Fruit fly (Drosophila melanogaster) whole organism, pupa: ENCODE measurements around the gene Ranbp21.
A peak's percentile ranks its signal among the peaks of the same experiment; 100 is the strongest.

Experiments used
- CG10348 ChIP-seq: fragments of 200-800 bp; sonication (Bioruptor generic); IDR thresholded peaks from 2 replicates; pipeline ENCODE4 v1.3.6; 2022; ENCODE audit warnings: missing biosample characterization, missing genetic modification characterization
- CG12605 ChIP-seq: fragments of 200-800 bp; sonication (Bioruptor generic); IDR thresholded peaks from 2 replicates; pipeline ENCODE4 v1.3.6; 2022; ENCODE audit warnings: missing biosample characterization, missing genetic modification characterization
- CG13204 ChIP-seq: fragments of 200-800 bp; sonication (Bioruptor generic); optimal IDR thresholded peaks from 2 replicates; lab custom pipeline; 2018; ENCODE audit warnings: missing biosample characterization, mild to moderate bottlenecking, missing genetic modification characterization, moderate library complexity
- CG14655 ChIP-seq: fragments of 200-800 bp; sonication (Bioruptor generic); optimal IDR thresholded peaks from 3 replicates; lab custom pipeline; 2017; ENCODE audit warnings: mild to moderate bottlenecking, missing biosample characterization, missing genetic modification reagents, missing genetic modification characterization
- CG15710 ChIP-seq: fragments of 200-800 bp; sonication (Bioruptor generic); optimal IDR thresholded peaks from 2 replicates; lab custom pipeline; 2018; ENCODE audit warnings: missing biosample characterization, mild to moderate bottlenecking, missing genetic modification characterization, moderate library complexity
- CG17806 ChIP-seq: fragments of 200-800 bp; sonication (Bioruptor generic); optimal IDR thresholded peaks from 2 replicates; lab custom pipeline; 2018; ENCODE audit warnings: missing biosample characterization, mild to moderate bottlenecking, missing genetic modification characterization, moderate library complexity
- CG32121 ChIP-seq: fragments of 200-800 bp; sonication (Bioruptor generic); IDR thresholded peaks from 2 replicates; pipeline ENCODE4 v1.3.6; 2022; ENCODE audit warnings: missing biosample characterization, missing genetic modification characterization
- CG34367 ChIP-seq: fragments of 200-800 bp; sonication (Bioruptor generic); optimal IDR thresholded peaks from 2 replicates; lab custom pipeline; 2018; ENCODE audit warnings: missing biosample characterization, mild to moderate bottlenecking, missing genetic modification characterization
- CG4496 ChIP-seq: fragments of 200-800 bp; sonication (Bioruptor generic); IDR thresholded peaks from 3 replicates; pipeline ENCODE4 v1.3.6; 2022; ENCODE audit warnings: missing biosample characterization, missing genetic modification characterization
- CG8159 ChIP-seq: fragments of 200-800 bp; sonication (Bioruptor generic); optimal IDR thresholded peaks from 3 replicates; lab custom pipeline; 2018; ENCODE audit warnings: missing biosample characterization, mild to moderate bottlenecking, missing genetic modification characterization, moderate library complexity
- CG8301 ChIP-seq: fragments of 200-800 bp; sonication (Bioruptor generic); optimal IDR thresholded peaks from 2 replicates; lab custom pipeline; 2018; ENCODE audit warnings: missing biosample characterization, mild to moderate bottlenecking, missing genetic modification characterization
- CG9948 ChIP-seq: fragments of 200-800 bp; sonication (Bioruptor generic); optimal IDR thresholded peaks from 2 replicates; lab custom pipeline; 2018; ENCODE audit warnings: missing biosample characterization, mild to moderate bottlenecking, missing genetic modification characterization, moderate library complexity
- D1 ChIP-seq: fragments of 200-800 bp; sonication (Bioruptor generic); optimal IDR thresholded peaks from 2 replicates; lab custom pipeline; 2018; ENCODE audit warnings: missing biosample characterization, mild to moderate bottlenecking, missing genetic modification characterization, moderate library complexity
- EcR ChIP-seq: fragments of 200-800 bp; sonication (Bioruptor generic); optimal IDR thresholded peaks from 3 replicates; lab custom pipeline; 2019; ENCODE audit warnings: missing biosample characterization, missing genetic modification characterization, mild to moderate bottlenecking, moderate library complexity, missing genetic modification reagents
- Ets98B ChIP-seq: fragments of 200-800 bp; sonication (Bioruptor generic); IDR thresholded peaks from 2 replicates; pipeline ENCODE4 v1.3.6; 2022; ENCODE audit warnings: missing biosample characterization, missing genetic modification characterization
- Pif1A ChIP-seq: fragments of 200-800 bp; sonication (Bioruptor generic); optimal IDR thresholded peaks from 3 replicates; lab custom pipeline; 2016; ENCODE audit warnings: missing biosample characterization, missing genetic modification characterization
- Pif1B ChIP-seq: fragments of 200-800 bp; sonication (Bioruptor generic); optimal IDR thresholded peaks from 3 replicates; lab custom pipeline; 2016; ENCODE audit warnings: missing biosample characterization, missing genetic modification characterization
- Snoo ChIP-seq: fragments of 200-800 bp; sonication (Bioruptor generic); optimal IDR thresholded peaks from 3 replicates; lab custom pipeline; 2017; ENCODE audit warnings: missing biosample characterization, mild to moderate bottlenecking, missing genetic modification characterization, inconsistent platforms
- fd96Ca ChIP-seq: fragments of 200-800 bp; sonication (Bioruptor generic); IDR thresholded peaks from 3 replicates; pipeline ENCODE4 v1.3.6; 2022; ENCODE audit warnings: missing biosample characterization, missing genetic modification characterization
- gl ChIP-seq: fragments of 200-800 bp; sonication (Bioruptor generic); optimal IDR thresholded peaks from 2 replicates; lab custom pipeline; 2018; ENCODE audit warnings: missing biosample characterization, mild to moderate bottlenecking, missing genetic modification characterization
- rn ChIP-seq: fragments of 200-800 bp; sonication (Bioruptor generic); IDR thresholded peaks from 2 replicates; pipeline ENCODE4 v1.3.6; 2022; ENCODE audit warnings: missing biosample characterization, missing genetic modification characterization

Gene Ranbp21

dm6 chrX:19631365-19631832, 20.7 kb downstream of the Ranbp21 start:
- TF ChIP-seq CG13204 (GFP tag; lab: Kevin White, UChicago): peak; percentile 81
- TF ChIP-seq Ets98B: peak; percentile 41; the same call in 1 of the 2 replicates
- no peak for TF ChIP-seq Pif1A (GFP tag; lab: Kevin White, UChicago)
- no peak for TF ChIP-seq CG14655 (GFP tag; lab: Kevin White, UChicago)
- peak; percentile 67; the same call in 2 of the 3 replicates for TF ChIP-seq CG4496
- 0 out of 3 replicates have a peak, but pooled peaks have one; percentile 29 for TF ChIP-seq fd96Ca (GFP tag; lab: Robert Waterston, UW)
- TF ChIP-seq Snoo (tag; lab: Kevin White, UChicago): no peak
- TF ChIP-seq EcR (GFP tag; lab: Kevin White, UChicago): peak; percentile 79
- TF ChIP-seq CG32121 (GFP tag; lab: Robert Waterston, UW): peak; percentile 43; the same call in 1 of the 2 replicates
- TF ChIP-seq CG10348 (GFP tag; lab: Robert Waterston, UW): no peak
- TF ChIP-seq CG12605 (GFP tag; lab: Robert Waterston, UW): peak; percentile 16; the same call in 1 of the 2 replicates
- TF ChIP-seq, all 21 proteins: peak for 7

- no peak for TF ChIP-seq CG4496
- no peak for TF ChIP-seq CG34367
- no peak for TF ChIP-seq CG12605 (GFP tag; lab: Robert Waterston, UW)
- TF ChIP-seq rn: no peak
- no peak for TF ChIP-seq CG15710 (tag; lab: Kevin White, UChicago)
- no peak for TF ChIP-seq Pif1B (GFP tag; lab: Kevin White, UChicago)
- no peak for TF ChIP-seq Snoo (tag; lab: Kevin White, UChicago)
- TF ChIP-seq CG8301: no peak
- TF ChIP-seq fd96Ca (GFP tag; lab: Robert Waterston, UW): no peak
- TF ChIP-seq CG14655 (GFP tag; lab: Kevin White, UChicago): no peak
- TF ChIP-seq gl (tag; lab: Kevin White, UChicago): no peak
- no peak for TF ChIP-seq Pif1A (GFP tag; lab: Kevin White, UChicago)
Measured at dm6 chrX:19625405-19625804, 26.7 kb downstream of the Ranbp21 start, which contains the start of gene CG14212. Gene CG14212, plus strand, starts transcription at chrX:19625705.

- no peak for TF ChIP-seq fd96Ca (GFP tag; lab: Robert Waterston, UW)
- TF ChIP-seq CG12605 (GFP tag; lab: Robert Waterston, UW): no peak
- TF ChIP-seq Pif1A (GFP tag; lab: Kevin White, UChicago): no peak
- TF ChIP-seq Ets98B: no peak
- TF ChIP-seq EcR (GFP tag; lab: Kevin White, UChicago): no peak
Measured at dm6 chrX:19622924-19623323, 29.1 kb downstream of the Ranbp21 start, which contains the start of the genes Naa20A and MKP-4. Gene Naa20A, minus strand, starts transcription at chrX:19623074. Gene MKP-4, plus strand, starts transcription at chrX:19623114.

- TF ChIP-seq CG10348 (GFP tag; lab: Robert Waterston, UW): no peak
- no peak for TF ChIP-seq fd96Ca (GFP tag; lab: Robert Waterston, UW)
- no peak for TF ChIP-seq CG13204 (GFP tag; lab: Kevin White, UChicago)
- TF ChIP-seq Ets98B: no peak
- no peak for TF ChIP-seq CG8159
Measured at dm6 chrX:19621145-19621544, 30.9 kb downstream of the Ranbp21 start, which contains the start of gene CG14221. Gene CG14221, minus strand, starts transcription at chrX:19621245.

- TF ChIP-seq CG34367 (no peak), CG10348 (GFP tag; lab: Robert Waterston, UW) (no peak), Ets98B (no peak), CG8159 (no peak), CG15710 (tag; lab: Kevin White, UChicago) (no peak), Pif1B (GFP tag; lab: Kevin White, UChicago) (no peak), CG12605 (GFP tag; lab: Robert Waterston, UW) (no peak), CG4496 (no peak), Snoo (tag; lab: Kevin White, UChicago) (no peak), CG9948 (no peak), EcR (GFP tag; lab: Kevin White, UChicago) (no peak), CG13204 (GFP tag; lab: Kevin White, UChicago) (no peak), D1 (tag; lab: Kevin White, UChicago) (no peak)
Measured at dm6 chrX:19618183-19618740, 33.8 kb downstream of the Ranbp21 start, which contains the start of the genes Pstk and Tim9b. Gene Pstk, minus strand, starts transcription at chrX:19618537. Gene Tim9b, minus strand, starts transcription at chrX:19618537.

- TF ChIP-seq CG15710 (tag; lab: Kevin White, UChicago) (no peak), CG12605 (GFP tag; lab: Robert Waterston, UW) (no peak), CG8159 (no peak), CG14655 (GFP tag; lab: Kevin White, UChicago) (no peak), CG8301 (no peak), CG9948 (no peak), EcR (GFP tag; lab: Kevin White, UChicago) (no peak), fd96Ca (GFP tag; lab: Robert Waterston, UW) (no peak), rn (no peak), CG32121 (GFP tag; lab: Robert Waterston, UW) (no peak), CG17806 (tag; lab: Kevin White, UChicago) (no peak), Pif1A (GFP tag; lab: Kevin White, UChicago) (no peak), Snoo (tag; lab: Kevin White, UChicago) (no peak), Ets98B (no peak), CG13204 (GFP tag; lab: Kevin White, UChicago) (no peak), Pif1B (GFP tag; lab: Kevin White, UChicago) (no peak), CG10348 (GFP tag; lab: Robert Waterston, UW) (no peak), CG34367 (no peak), gl (tag; lab: Kevin White, UChicago) (no peak), D1 (tag; lab: Kevin White, UChicago) (no peak)
Measured at dm6 chrX:19615990-19616663, 35.9 kb downstream of the Ranbp21 start, which contains the start of gene CG14210. Gene CG14210, plus strand, starts transcription at chrX:19616196.
